Fruit fly (Drosophila melanogaster) Kc167 (cell line): ENCODE results near the gene fmt.

Experiments used
- Myc ChIP-seq: fragments of >200 bp; optimal IDR thresholded peaks from 2 replicates; lab custom pipeline; 2017; ENCODE audit warnings: missing external identifiers
- Sin3A ChIP-seq: fragments of >200 bp; optimal IDR thresholded peaks from 2 replicates; lab custom pipeline; 2018; ENCODE audit warnings: missing external identifiers
- h ChIP-seq: fragments of >200 bp; optimal IDR thresholded peaks from 3 replicates; lab custom pipeline; 2018; ENCODE audit warnings: missing external identifiers
- insv ChIP-seq: fragments of >200 bp; optimal IDR thresholded peaks from 3 replicates; lab custom pipeline; 2018; ENCODE audit warnings: missing external identifiers
- psq ChIP-seq: fragments of >200 bp; optimal IDR thresholded peaks from 2 replicates; lab custom pipeline; 2017; ENCODE audit warnings: missing external identifiers
- ttk ChIP-seq: sonication (Bioruptor generic); optimal IDR thresholded peaks from 2 replicates; lab custom pipeline; 2017; ENCODE audit warnings: missing external identifiers

The fmt gene

DNA sequence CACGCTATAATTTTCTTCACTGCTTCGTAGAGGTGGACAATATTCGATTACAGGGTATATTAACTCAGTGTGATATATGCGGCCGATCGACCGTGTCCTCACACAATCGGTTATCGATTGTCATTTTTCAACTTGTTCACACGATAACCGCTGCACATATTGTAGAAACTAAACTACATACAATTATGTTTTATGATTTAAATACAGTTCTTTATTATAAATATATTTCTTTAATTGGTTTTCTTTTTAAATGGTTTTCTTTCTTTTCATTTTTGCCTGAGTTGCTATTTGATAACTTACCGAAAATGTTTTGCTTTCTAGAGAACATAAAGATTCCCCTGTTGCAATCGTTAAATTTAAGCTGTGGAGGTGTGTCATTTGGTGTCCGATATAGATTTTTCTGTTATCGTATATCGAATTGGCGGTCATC lies at the start of gene fmt, which contains the start of gene CG7376:
fmt (minus strand) TSS at position 55 of the 430 bp plus-strand sequence.
CG7376 (plus strand) TSS at position 423 of the 430 bp plus-strand sequence.
- TF ChIP-seq insv (lab: Kevin White, UChicago): no peak
- no peak for TF ChIP-seq psq (lab: Kevin White, UChicago)
- no peak for TF ChIP-seq Myc (lab: Kevin White, UChicago)

DNA sequence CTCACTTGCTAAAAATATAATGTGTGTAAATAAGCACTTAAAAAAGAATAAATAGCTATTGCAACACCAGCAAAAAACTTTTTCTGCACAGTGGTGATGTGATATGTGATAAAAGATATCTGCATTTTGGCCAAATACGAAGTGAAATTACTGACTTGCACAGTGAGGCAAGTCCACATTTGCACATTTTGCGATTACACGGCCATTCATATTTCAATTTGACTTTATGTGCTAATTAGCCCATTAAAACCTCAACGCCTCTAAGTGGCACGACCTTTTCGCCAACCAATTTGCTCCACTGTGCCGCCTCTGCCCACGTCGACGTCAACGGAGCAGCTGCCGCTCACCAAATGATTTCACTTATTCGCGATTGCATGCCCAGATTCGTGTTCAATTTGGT lies 46.5 kb upstream of the fmt start, which contains the start of gene CG33946:
CG33946 (plus strand) TSS at position 392 of the 400 bp plus-strand sequence.
- TF ChIP-seq psq (lab: Kevin White, UChicago) (no peak), h (lab: Kevin White, UChicago) (no peak), insv (lab: Kevin White, UChicago) (no peak)

DNA sequence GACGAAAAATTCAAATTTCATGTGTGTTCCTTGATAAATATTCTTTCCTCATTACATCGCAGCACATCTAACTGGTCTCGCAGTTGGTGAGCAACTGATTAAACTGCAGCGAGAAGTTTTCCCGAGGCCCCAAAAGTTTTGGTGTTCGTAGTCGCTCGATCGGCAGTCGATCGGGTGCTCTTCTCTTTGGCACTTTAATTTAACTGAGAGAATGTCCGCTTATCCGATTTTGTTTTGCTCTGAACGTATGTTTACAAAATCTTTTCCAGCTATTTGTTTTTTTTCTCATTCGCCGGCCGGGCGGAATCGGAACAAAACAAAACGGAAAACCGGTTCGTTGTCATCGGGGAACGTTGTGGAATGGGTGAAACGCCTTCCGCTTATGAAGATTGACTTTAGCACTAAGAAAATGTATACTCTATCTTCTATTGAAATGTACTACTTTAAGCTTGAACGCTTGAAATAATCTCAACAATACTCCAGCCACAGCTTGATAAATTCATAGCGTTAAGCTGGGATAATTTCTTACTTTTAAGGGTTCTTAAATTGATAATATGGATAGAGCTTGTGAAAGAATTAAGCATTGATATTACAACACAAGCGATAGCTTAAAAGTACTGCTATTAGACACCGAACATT lies 45.0 kb upstream of the fmt start:
- TF ChIP-seq insv (lab: Kevin White, UChicago): no peak
- no peak for TF ChIP-seq Myc (lab: Kevin White, UChicago)
- TF ChIP-seq Sin3A: no peak
- no peak for TF ChIP-seq ttk
- no peak for TF ChIP-seq h (lab: Kevin White, UChicago)
- TF ChIP-seq psq (lab: Kevin White, UChicago): no peak

DNA sequence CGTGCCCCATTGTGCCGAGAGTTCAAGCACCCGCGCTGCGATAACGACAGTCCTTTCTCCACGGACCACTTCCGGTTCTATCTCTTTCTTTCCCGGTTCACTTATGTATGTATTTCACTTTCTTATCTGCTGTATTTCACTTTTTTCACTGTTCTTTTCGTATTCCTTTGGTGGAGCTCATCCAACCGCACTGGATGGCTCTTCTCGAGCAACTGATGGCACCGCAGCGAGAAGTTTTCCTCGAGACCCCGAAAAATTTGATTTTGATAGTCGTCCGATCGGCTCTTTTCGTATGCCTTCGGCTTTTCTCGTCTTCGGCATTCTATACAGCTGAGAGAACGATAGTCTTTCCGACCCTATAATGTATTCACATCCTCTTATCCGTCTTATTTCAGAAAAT lies 44.1 kb upstream of the fmt start, which contains the start of gene LanA:
LanA (minus strand) TSS at position 217 of the 400 bp plus-strand sequence.
- TF ChIP-seq Myc (lab: Kevin White, UChicago) (no peak), ttk (no peak), psq (lab: Kevin White, UChicago) (no peak), h (lab: Kevin White, UChicago) (no peak), Sin3A (no peak), insv (lab: Kevin White, UChicago) (no peak)

DNA sequence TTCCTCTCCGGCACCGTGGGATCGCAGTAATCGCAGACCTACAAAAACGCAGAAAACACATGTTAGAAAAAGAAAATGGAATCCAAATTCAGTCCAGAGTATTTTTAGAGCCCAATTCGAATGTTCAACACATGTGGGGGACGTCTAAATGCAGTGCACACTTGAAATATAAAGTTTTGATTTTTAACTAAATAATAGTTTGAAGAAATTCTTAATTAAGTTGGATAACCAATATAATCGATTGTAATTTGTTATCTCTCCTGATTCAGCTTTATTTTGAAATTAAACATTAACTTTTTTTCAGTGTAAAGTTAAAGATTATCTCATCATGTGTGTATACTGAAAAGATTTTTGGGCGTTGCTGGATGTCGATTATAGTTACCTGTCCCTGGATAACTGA lies 43.5 kb upstream of the fmt start:
- TF ChIP-seq insv (lab: Kevin White, UChicago) (no peak), h (lab: Kevin White, UChicago) (no peak), ttk (no peak), Sin3A (no peak), Myc (lab: Kevin White, UChicago) (no peak), psq (lab: Kevin White, UChicago) (no peak)

DNA sequence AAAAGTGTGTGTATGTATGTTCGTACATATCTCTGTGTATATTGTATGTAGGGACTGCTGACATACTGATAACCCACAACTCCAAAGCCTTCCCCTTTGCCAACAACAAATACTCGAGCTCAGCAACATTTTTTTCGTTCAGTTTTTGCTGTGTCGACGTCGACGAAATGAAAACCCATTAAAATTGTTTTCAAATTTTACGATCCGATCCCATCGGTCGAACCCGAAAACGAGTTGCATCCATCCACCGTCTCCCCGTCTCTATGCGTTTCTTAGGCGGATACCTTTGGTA lies 43.1 kb upstream of the fmt start:
- TF ChIP-seq Sin3A (no peak), insv (lab: Kevin White, UChicago) (no peak), h (lab: Kevin White, UChicago) (no peak), ttk (no peak), Myc (lab: Kevin White, UChicago) (no peak), psq (lab: Kevin White, UChicago) (no peak)

DNA sequence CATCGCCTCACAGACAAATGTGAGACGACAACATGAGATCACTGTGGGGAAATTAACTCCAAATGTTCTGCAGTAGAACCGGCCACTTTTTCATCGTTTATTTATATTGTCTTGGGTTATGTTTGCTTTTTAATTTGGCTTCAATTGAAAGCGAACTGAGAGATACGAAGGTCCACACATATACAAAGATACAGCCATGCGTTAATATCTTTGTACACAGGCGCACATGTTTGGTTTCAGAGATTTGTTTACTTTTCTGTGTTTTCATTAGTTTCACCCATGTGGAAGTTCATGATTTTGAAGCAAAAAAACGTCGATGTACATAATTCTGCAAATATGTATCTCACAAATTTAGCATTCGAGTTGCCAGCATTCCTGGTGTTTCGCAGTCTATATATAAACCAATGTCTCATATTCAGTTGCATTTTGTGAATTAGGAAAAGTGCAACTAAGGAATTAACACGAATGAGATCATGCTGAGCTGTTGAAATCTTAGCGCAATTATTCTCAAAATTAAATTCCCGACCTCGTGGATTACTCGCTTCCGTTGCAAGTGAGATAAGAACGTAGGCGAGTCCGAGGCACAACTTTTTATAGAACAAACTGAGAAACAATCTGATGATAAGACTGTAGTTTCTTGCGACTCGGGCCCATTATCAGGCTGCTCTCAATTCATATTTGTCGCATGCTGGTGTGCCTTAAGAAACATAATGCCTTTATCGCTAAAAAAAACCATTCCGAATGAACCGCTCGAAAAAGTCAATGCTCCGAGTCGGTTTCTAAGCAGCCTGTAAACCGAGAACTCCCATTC lies 42.5 kb upstream of the fmt start:
- TF ChIP-seq Sin3A (no peak), ttk (no peak), h (lab: Kevin White, UChicago) (no peak), psq (lab: Kevin White, UChicago) (no peak), Myc (lab: Kevin White, UChicago) (no peak), insv (lab: Kevin White, UChicago) (no peak)

DNA sequence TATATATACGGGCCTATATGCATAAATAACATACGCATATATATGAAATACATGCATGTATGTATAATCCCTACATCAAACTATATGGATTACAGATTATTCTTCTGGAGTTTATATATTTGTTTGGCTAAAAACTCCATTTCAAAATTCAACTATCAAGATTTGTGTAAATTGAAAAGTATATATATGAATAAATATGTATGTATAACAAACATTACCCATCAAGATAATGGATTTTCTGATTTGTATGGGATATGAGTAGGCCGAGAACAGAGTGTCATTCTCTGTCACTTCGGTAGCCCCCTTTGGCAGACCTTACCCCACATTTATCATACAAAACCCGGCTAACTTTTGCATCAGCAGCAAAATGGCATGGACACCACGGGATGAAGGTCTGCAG lies 26.5 kb upstream of the fmt start, which contains the start of gene CG8219:
CG8219 (plus strand) TSS at position 301 of the 400 bp plus-strand sequence.
- TF ChIP-seq insv (lab: Kevin White, UChicago) (no peak), Myc (lab: Kevin White, UChicago) (no peak), Sin3A (no peak), h (lab: Kevin White, UChicago) (no peak), psq (lab: Kevin White, UChicago) (no peak), ttk (no peak)

DNA sequence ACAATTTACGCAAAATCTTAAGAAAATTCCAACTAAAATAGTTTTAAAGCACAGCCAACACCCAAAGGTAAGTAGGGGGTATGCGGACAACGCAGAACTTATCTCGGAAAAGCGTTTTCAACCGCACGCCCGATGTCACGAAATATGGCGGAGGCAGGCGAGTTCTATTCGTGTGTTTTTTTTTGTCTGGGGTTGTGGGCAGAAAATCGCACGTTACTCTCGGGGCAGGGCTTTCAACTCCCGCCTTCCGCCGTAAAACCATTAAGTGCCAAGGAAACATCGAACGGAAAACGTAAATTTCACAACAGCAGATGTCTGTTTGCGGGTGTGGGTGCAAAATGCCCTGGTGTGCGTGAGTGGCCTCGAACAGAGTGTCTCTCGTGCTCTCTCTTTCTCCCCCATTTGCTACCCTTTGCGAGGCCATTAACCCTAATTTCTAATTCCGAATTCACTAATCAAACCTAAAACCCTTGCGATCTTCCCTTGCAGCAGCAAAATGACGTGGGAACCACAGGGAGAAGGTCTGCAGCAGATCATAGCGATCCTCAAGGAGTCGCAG lies 20.0 kb upstream of the fmt start:
- TF ChIP-seq ttk: no peak
- TF ChIP-seq Myc (lab: Kevin White, UChicago): no peak
- no peak for TF ChIP-seq h (lab: Kevin White, UChicago)
- TF ChIP-seq psq (lab: Kevin White, UChicago): no peak
- TF ChIP-seq insv (lab: Kevin White, UChicago): no peak
- no peak for TF ChIP-seq Sin3A

DNA sequence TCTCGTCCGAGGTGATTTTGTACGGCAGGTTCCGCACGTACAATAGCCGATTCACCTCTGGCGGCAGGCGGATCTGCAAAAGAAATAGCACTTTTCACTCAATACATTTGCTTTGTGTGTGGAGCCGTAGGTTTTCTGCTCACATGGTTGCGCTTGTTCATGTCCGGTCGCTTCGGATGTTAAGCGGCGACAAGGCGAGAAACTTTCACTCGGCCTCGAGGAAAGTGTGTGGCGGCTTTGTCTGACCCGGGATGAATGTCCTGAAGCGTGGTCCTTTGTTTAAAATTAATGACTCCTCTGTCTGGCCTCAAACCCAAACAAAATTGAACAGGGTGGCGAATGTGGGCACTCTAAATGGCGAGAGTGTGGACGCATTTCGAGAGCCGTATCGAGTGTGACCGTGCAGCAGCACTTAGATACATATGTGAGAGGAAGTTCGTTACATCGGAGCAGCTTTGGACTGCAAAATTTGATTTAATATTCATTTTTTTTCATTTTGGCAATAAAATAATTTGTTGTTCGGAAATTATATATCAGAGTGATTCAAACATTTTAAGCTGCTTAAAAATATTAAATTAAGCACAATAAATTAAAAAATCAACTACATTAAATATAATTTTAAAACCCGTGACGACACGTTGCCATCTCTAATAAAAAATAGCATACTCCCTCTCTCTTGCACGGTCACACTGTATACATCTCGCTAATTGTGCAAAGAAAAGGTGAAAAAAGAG lies 19.3 kb upstream of the fmt start, which contains the start of the genes Sf3b6 and Tnpo:
Sf3b6 (minus strand) TSS at position 358 of the 734 bp plus-strand sequence.
Tnpo (plus strand) TSS at position 659 of the 734 bp plus-strand sequence.
- TF ChIP-seq h (lab: Kevin White, UChicago) (no peak), ttk (no peak), Sin3A (no peak), Myc (lab: Kevin White, UChicago) (no peak), insv (lab: Kevin White, UChicago) (no peak), psq (lab: Kevin White, UChicago) (no peak)
